Worm (Caenorhabditis elegans): ENCODE data around the gene col-138.

DNA sequence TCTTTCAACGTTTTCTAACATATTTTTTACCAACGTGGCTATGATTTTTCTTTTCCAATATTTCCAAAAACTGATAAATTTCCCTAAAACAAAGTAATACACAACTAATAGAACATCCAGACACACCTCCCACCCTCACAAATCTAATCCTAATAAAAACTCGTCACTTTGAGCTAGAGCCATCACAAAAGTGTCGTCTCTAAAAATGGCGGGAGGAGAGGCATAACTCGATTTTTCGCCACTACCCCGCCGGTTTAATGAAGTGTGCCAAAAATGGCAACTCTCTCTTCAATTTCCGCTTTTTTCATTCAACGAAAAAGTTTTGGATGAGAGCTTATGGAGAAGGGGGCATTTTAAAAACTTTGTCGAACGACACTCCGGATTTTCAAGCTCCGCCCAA lies 49.4 kb upstream of the col-138 start:
- TF ChIP-seq mdl-1 (tag; optimal IDR thresholded peaks at IDR 0.05) (no peak), snpc-4 (tag; optimal IDR thresholded peaks at IDR 0.05) (no peak), alr-1 (tag; optimal IDR thresholded peaks at IDR 0.05) (no peak), dmd-4 (tag; optimal IDR thresholded peaks at IDR 0.05) (no peak), zag-1 (tag; optimal IDR thresholded peaks at IDR 0.05) (no peak), lsy-2 (tag; optimal IDR thresholded peaks at IDR 0.05) (no peak), nhr-11 (tag; optimal IDR thresholded peaks at IDR 0.05) (no peak), elt-3 (tag; optimal IDR thresholded peaks at IDR 0.05) (no peak), lin-11 (tag; optimal IDR thresholded peaks at IDR 0.05) (no peak), unc-62 (GFP tag; optimal IDR thresholded peaks at IDR 0.05) (no peak), unc-55 (GFP tag; optimal IDR thresholded peaks at IDR 0.05) (no peak), egl-27 (tag; optimal IDR thresholded peaks at IDR 0.05) (no peak)

Measured in whole organism, L2 larva.